Fruit fly (Drosophila melanogaster): ENCODE measurements around the gene Cyp6d5.

Gene Cyp6d5

dm6 chr3R:13983272-13984032, 45.6 kb upstream of the Cyp6d5 start (continued):
- peak; percentile 78 for TF ChIP-seq ase (GFP tag; IDR thresholded peaks at IDR 0.05)
- TF ChIP-seq CG4424 (GFP tag; optimal IDR thresholded peaks at IDR 0.05) = peak; percentile 92
- peak; percentile 84 for TF ChIP-seq nom (GFP tag; optimal IDR thresholded peaks at IDR 0.05)
- TF ChIP-seq crol (GFP tag; IDR thresholded peaks at IDR 0.05) = 0 out of 2 replicates have a peak, but pooled peaks have one; percentile 19
- peak; percentile 80 for TF ChIP-seq stc (GFP tag; IDR thresholded peaks at IDR 0.05)
- no peak for TF ChIP-seq MTF-1 (GFP tag; optimal IDR thresholded peaks at IDR 0.05; ENCODE audit: borderline replicate concordance)
- no peak for TF ChIP-seq Hr39 (optimal IDR thresholded peaks at IDR 0.05)
- TF ChIP-seq bowl (GFP tag; IDR thresholded peaks at IDR 0.05) = 0 out of 2 replicates have a peak, but pooled peaks have one; percentile 57
- TF ChIP-seq CG17612 (GFP tag; IDR thresholded peaks at IDR 0.05) = peak; percentile 80
- TF ChIP-seq Doc2 (GFP tag; IDR thresholded peaks at IDR 0.05) = peak; percentile 41; the same call in 1 of the 2 replicates
- TF ChIP-seq gcm (GFP tag; optimal IDR thresholded peaks at IDR 0.05) = peak; percentile 93
- peak; percentile 80 for TF ChIP-seq CG2889 (GFP tag; IDR thresholded peaks at IDR 0.05)
- TF ChIP-seq CG17829 (tag; optimal IDR thresholded peaks at IDR 0.05) = peak; percentile 95
- peak; percentile 62 for TF ChIP-seq Nf-YA (GFP tag; IDR thresholded peaks at IDR 0.05)
- TF ChIP-seq CG6765 (GFP tag; optimal IDR thresholded peaks at IDR 0.05) = peak; percentile 87
- peak; percentile 90 for TF ChIP-seq CG8478 (optimal IDR thresholded peaks at IDR 0.05)
- TF ChIP-seq H15 (GFP tag; IDR thresholded peaks at IDR 0.05) = peak; percentile 82
- peak; percentile 90 for TF ChIP-seq CG1792 (GFP tag; optimal IDR thresholded peaks at IDR 0.05)
- TF ChIP-seq oc (tag; optimal IDR thresholded peaks at IDR 0.05) = peak; percentile 86
- TF ChIP-seq CG11560 (tag; IDR thresholded peaks at IDR 0.05) = no peak; the same call in 1 of the 3 replicates
- peak; percentile 94 for TF ChIP-seq CG7556 (GFP tag; optimal IDR thresholded peaks at IDR 0.05)
- TF ChIP-seq tup (GFP tag; optimal IDR thresholded peaks at IDR 0.05) = peak; percentile 76
- peak; percentile 85 for TF ChIP-seq croc (GFP tag; conservative IDR thresholded peaks at IDR 0.05)
- peak; percentile 94 for TF ChIP-seq cwo (GFP tag; optimal IDR thresholded peaks at IDR 0.05)
- peak; percentile 75 for TF ChIP-seq CG6254 (GFP tag; optimal IDR thresholded peaks at IDR 0.05)
- TF ChIP-seq jigr1 (GFP tag; IDR thresholded peaks at IDR 0.05) = peak; percentile 81; the same call in 2 of the 3 replicates
- TF ChIP-seq CG6683 (GFP tag; optimal IDR thresholded peaks at IDR 0.05) = peak; percentile 86
- TF ChIP-seq CG12071 (GFP tag; optimal IDR thresholded peaks at IDR 0.05) = peak; percentile 94
- peak; percentile 31; the same call in 1 of the 2 replicates for TF ChIP-seq CG16779 (GFP tag; IDR thresholded peaks at IDR 0.05)
- TF ChIP-seq vvl (GFP tag; IDR thresholded peaks at IDR 0.05) = peak; percentile 91
- TF ChIP-seq sr (GFP tag; IDR thresholded peaks at IDR 0.05) = peak; percentile 34; the same call in 2 of the 3 replicates
- TF ChIP-seq hbn (GFP tag; IDR thresholded peaks at IDR 0.05; ENCODE audit: partially characterized antibody) = no peak
- no peak for TF ChIP-seq br (optimal IDR thresholded peaks at IDR 0.05)
- peak; percentile 93 for TF ChIP-seq CG1602 (GFP tag; optimal IDR thresholded peaks at IDR 0.05)
- peak; percentile 86 for TF ChIP-seq CG9817 (tag; optimal IDR thresholded peaks at IDR 0.05)
- TF ChIP-seq CG7987 (GFP tag; optimal IDR thresholded peaks at IDR 0.05) = peak; percentile 87
- TF ChIP-seq eyg (GFP tag; optimal IDR thresholded peaks at IDR 0.05) = peak; percentile 89
- peak; percentile 92 for TF ChIP-seq CG12155 (GFP tag; optimal IDR thresholded peaks at IDR 0.05)
- peak; percentile 92 for TF ChIP-seq Ptx1 (GFP tag; IDR thresholded peaks at IDR 0.05)
- peak; percentile 83 for TF ChIP-seq ssp (GFP tag; IDR thresholded peaks at IDR 0.05)
- peak; percentile 82 for TF ChIP-seq CG3065 (GFP tag; optimal IDR thresholded peaks at IDR 0.05)
- peak; percentile 85 for TF ChIP-seq trem (tag; optimal IDR thresholded peaks at IDR 0.05)
- TF ChIP-seq CG4360 (GFP tag; IDR thresholded peaks at IDR 0.05) = 0 out of 2 replicates have a peak, but pooled peaks have one; percentile 27
- TF ChIP-seq Dp (GFP tag; optimal IDR thresholded peaks at IDR 0.05) = peak; percentile 11
- peak; percentile 67 for TF ChIP-seq CG43689 (GFP tag; IDR thresholded peaks at IDR 0.05)
- peak; percentile 70; the same call in 1 of the 2 replicates for TF ChIP-seq onecut (GFP tag; IDR thresholded peaks at IDR 0.05)
- peak; percentile 73 for TF ChIP-seq E2f2 (GFP tag; IDR thresholded peaks at IDR 0.05)
- TF ChIP-seq CG12659 (GFP tag; optimal IDR thresholded peaks at IDR 0.05) = peak; percentile 90
- peak; percentile 86 for TF ChIP-seq CG14441 (GFP tag; IDR thresholded peaks at IDR 0.05)

Data from whole organism, embryonic.